Fruit fly (Drosophila melanogaster) whole organism, embryonic: ENCODE results near the gene CG5521.

Experiments
- Bgb ChIP-seq: fragments of 200-800 bp; sonication (Bioruptor generic); IDR thresholded peaks from 2 replicates; pipeline ENCODE4 v1.3.6; 2022; ENCODE audit warnings: missing biosample characterization, missing genetic modification characterization; ENCODE audit not compliant: partially characterized antibody
- CG10431 ChIP-seq: fragments of 200-800 bp; sonication (Bioruptor generic); optimal IDR thresholded peaks from 3 replicates; lab custom pipeline; 2018; ENCODE audit warnings: missing biosample characterization, mild to moderate bottlenecking, missing genetic modification characterization
- CG10654 ChIP-seq: fragments of 200-800 bp; sonication (Bioruptor generic); optimal IDR thresholded peaks from 2 replicates; lab custom pipeline; 2016; ENCODE audit warnings: missing biosample characterization, missing genetic modification characterization
- CG12391 ChIP-seq: fragments of 200-800 bp; sonication (Bioruptor generic); optimal IDR thresholded peaks from 3 replicates; lab custom pipeline; 2018; ENCODE audit warnings: missing biosample characterization, mild to moderate bottlenecking, missing genetic modification characterization, moderate library complexity
- CG12769 ChIP-seq: fragments of 200-800 bp; sonication (Bioruptor generic); optimal IDR thresholded peaks from 2 replicates; lab custom pipeline; 2019; ENCODE audit warnings: missing biosample characterization, mild to moderate bottlenecking, missing genetic modification characterization, moderate library complexity
- CG12942 ChIP-seq: fragments of 200-800 bp; sonication (Bioruptor generic); optimal IDR thresholded peaks from 3 replicates; lab custom pipeline; 2016; ENCODE audit warnings: missing biosample characterization, missing genetic modification characterization
- CG14860 ChIP-seq: fragments of 200-800 bp; sonication (Bioruptor generic); IDR thresholded peaks from 3 replicates; pipeline ENCODE4 v1.3.6; 2022; ENCODE audit warnings: missing biosample characterization, missing genetic modification characterization; ENCODE audit not compliant: partially characterized antibody
- CG17385 ChIP-seq: fragments of 200-800 bp; sonication (Bioruptor generic); optimal IDR thresholded peaks from 3 replicates; lab custom pipeline; 2018; ENCODE audit warnings: missing biosample characterization, mild to moderate bottlenecking, missing genetic modification characterization
- CG18599 ChIP-seq: fragments of 200-800 bp; sonication (Bioruptor generic); optimal IDR thresholded peaks from 3 replicates; lab custom pipeline; 2017; ENCODE audit warnings: missing biosample characterization, missing genetic modification characterization, mild to moderate bottlenecking, moderate library complexity, missing genetic modification reagents
- CG33557 ChIP-seq: fragments of 200-800 bp; sonication (Bioruptor generic); optimal IDR thresholded peaks from 2 replicates; lab custom pipeline; 2019; ENCODE audit warnings: missing biosample characterization, mild to moderate bottlenecking, missing genetic modification characterization, moderate library complexity
- CG3838 ChIP-seq: fragments of 200-800 bp; sonication (Bioruptor generic); optimal IDR thresholded peaks from 3 replicates; lab custom pipeline; 2016; ENCODE audit warnings: missing biosample characterization, missing genetic modification characterization
- CG3995 ChIP-seq: fragments of 200-800 bp; sonication (Bioruptor generic); optimal IDR thresholded peaks from 3 replicates; lab custom pipeline; 2016; ENCODE audit warnings: missing biosample characterization, missing genetic modification characterization
- CG6272 ChIP-seq: fragments of 200-800 bp; sonication (Bioruptor generic); IDR thresholded peaks from 2 replicates; pipeline ENCODE4 v1.3.6; 2022; ENCODE audit warnings: missing biosample characterization, missing genetic modification characterization
- CG6683 ChIP-seq: fragments of 200-800 bp; sonication (Bioruptor generic); optimal IDR thresholded peaks from 2 replicates; lab custom pipeline; 2017; ENCODE audit warnings: missing biosample characterization, mild to moderate bottlenecking, missing genetic modification characterization, missing genetic modification reagents
- CG7372 ChIP-seq: fragments of 200-800 bp; sonication (Bioruptor generic); IDR thresholded peaks from 2 replicates; pipeline ENCODE4 v1.3.6; 2022; ENCODE audit warnings: missing biosample characterization, missing genetic modification characterization
- CG9215 ChIP-seq: fragments of 200-800 bp; sonication (Bioruptor generic); IDR thresholded peaks from 2 replicates; pipeline ENCODE4 v1.3.6; 2022; ENCODE audit warnings: missing biosample characterization, missing genetic modification characterization
- CG9876 ChIP-seq: fragments of 200-800 bp; sonication (Bioruptor generic); optimal IDR thresholded peaks from 2 replicates; lab custom pipeline; 2016; ENCODE audit warnings: missing biosample characterization, missing genetic modification characterization
- Deaf1 ChIP-seq: fragments of 200-800 bp; optimal IDR thresholded peaks from 3 replicates; lab custom pipeline; 2019; ENCODE audit warnings: missing biosample characterization, mild to moderate bottlenecking, missing genetic modification characterization, moderate library complexity
- Doc3 ChIP-seq: fragments of 200-800 bp; sonication (Bioruptor generic); IDR thresholded peaks from 3 replicates; pipeline ENCODE4 v1.3.6; 2022; ENCODE audit warnings: missing biosample characterization, missing genetic modification characterization; ENCODE audit not compliant: partially characterized antibody
- E2f1 ChIP-seq: fragments of 200-800 bp; sonication (Bioruptor generic); IDR thresholded peaks from 2 replicates; pipeline ENCODE4 v1.3.6; 2022; ENCODE audit warnings: missing biosample characterization, missing genetic modification characterization
- Ets65A ChIP-seq: fragments of 200-800 bp; sonication (Bioruptor generic); peaks from one replicate; lab custom pipeline; 2016; ENCODE audit warnings: missing biosample characterization, missing genetic modification characterization
- Fer1 ChIP-seq: fragments of 200-800 bp; sonication (Bioruptor generic); optimal IDR thresholded peaks from 2 replicates; lab custom pipeline; 2017; ENCODE audit warnings: missing biosample characterization, mild to moderate bottlenecking, missing genetic modification characterization
- H2.0 ChIP-seq: fragments of 200-800 bp; sonication (Bioruptor generic); IDR thresholded peaks from 2 replicates; pipeline ENCODE4 v1.3.6; 2022; ENCODE audit warnings: missing biosample characterization, missing genetic modification characterization
- Hand ChIP-seq: fragments of 200-800 bp; sonication (Bioruptor generic); optimal IDR thresholded peaks from 2 replicates; lab custom pipeline; 2017; ENCODE audit warnings: mild to moderate bottlenecking, missing biosample characterization, missing genetic modification reagents, missing genetic modification characterization
- Hmx ChIP-seq: fragments of 200-800 bp; sonication (Bioruptor generic); optimal IDR thresholded peaks from 2 replicates; lab custom pipeline; 2016; ENCODE audit warnings: missing biosample characterization, missing genetic modification characterization
- Jarid2 ChIP-seq: fragments of 200-800 bp; sonication (Bioruptor generic); optimal IDR thresholded peaks from 3 replicates; lab custom pipeline; 2017; ENCODE audit warnings: mild to moderate bottlenecking, missing biosample characterization, missing genetic modification reagents, missing genetic modification characterization
- MESR4 ChIP-seq: fragments of 200-800 bp; sonication (Bioruptor generic); optimal IDR thresholded peaks from 2 replicates; lab custom pipeline; 2018; ENCODE audit warnings: missing biosample characterization, mild to moderate bottlenecking, missing genetic modification characterization, moderate library complexity
- Med ChIP-seq: fragments of 200-800 bp; sonication (Bioruptor generic); peaks from one replicate; lab custom pipeline; 2016; ENCODE audit warnings: missing biosample characterization, missing genetic modification characterization, mild to moderate bottlenecking, inconsistent platforms, moderate library complexity
- Ptx1 ChIP-seq: fragments of 200-800 bp; sonication (Bioruptor generic); IDR thresholded peaks from 2 replicates; pipeline ENCODE4 v1.3.6; 2022; ENCODE audit warnings: missing biosample characterization, missing genetic modification characterization
- Ravus ChIP-seq: fragments of 200-800 bp; sonication (Bioruptor generic); IDR thresholded peaks from 2 replicates; pipeline ENCODE4 v1.3.6; 2022; ENCODE audit warnings: missing biosample characterization, missing genetic modification characterization
- Trl ChIP-seq, 3 experiments: fragments of >200 bp in 2 of 3; fragments of 200-800 bp in 1 of 3; sonication (Bioruptor generic) in 1 of 3; optimal IDR thresholded peaks; 2 replicates in 1 of 3; 3 replicates in 2 of 3; lab custom pipeline; 2016 to 2017; ENCODE audit warnings: missing biosample characterization in 1 of 3, missing genetic modification characterization in 1 of 3
- abd-A ChIP-seq: fragments of 200-800 bp; sonication (Bioruptor generic); optimal IDR thresholded peaks from 3 replicates; lab custom pipeline; 2019; ENCODE audit warnings: missing biosample characterization, mild to moderate bottlenecking, missing genetic modification characterization, moderate library complexity
- amos ChIP-seq: fragments of 200-800 bp; sonication (Bioruptor generic); IDR thresholded peaks from 2 replicates; pipeline ENCODE4 v1.3.6; 2022; ENCODE audit warnings: missing biosample characterization, missing genetic modification characterization; ENCODE audit not compliant: partially characterized antibody
- chinmo ChIP-seq: fragments of 200-800 bp; sonication (Bioruptor generic); IDR thresholded peaks from 4 replicates; pipeline ENCODE4 v1.3.6; 2022; ENCODE audit warnings: missing biosample characterization, missing genetic modification characterization; ENCODE audit not compliant: partially characterized antibody
- cwo ChIP-seq: fragments of 200-800 bp; sonication (Bioruptor generic); optimal IDR thresholded peaks from 3 replicates; lab custom pipeline; 2017; ENCODE audit warnings: missing biosample characterization, missing genetic modification characterization, mild to moderate bottlenecking, moderate library complexity, missing genetic modification reagents
- dimm ChIP-seq: fragments of 200-800 bp; sonication (Bioruptor generic); IDR thresholded peaks from 2 replicates; pipeline ENCODE4 v1.3.6; 2022; ENCODE audit warnings: missing biosample characterization, missing genetic modification characterization
- fru ChIP-seq: fragments of >200 bp; optimal IDR thresholded peaks from 2 replicates; lab custom pipeline; 2017
- ind ChIP-seq: fragments of 200-800 bp; sonication (Bioruptor generic); optimal IDR thresholded peaks from 3 replicates; lab custom pipeline; 2016; ENCODE audit warnings: missing biosample characterization, missing genetic modification characterization
- insv ChIP-seq, 2 experiments: fragments of 200-800 bp; sonication (Bioruptor generic); optimal IDR thresholded peaks; 3 replicates each; lab custom pipeline; 2016 to 2018; ENCODE audit warnings: missing biosample characterization in 2 of 2, missing genetic modification characterization in 2 of 2
- oc ChIP-seq: fragments of 200-800 bp; sonication (Bioruptor generic); optimal IDR thresholded peaks from 2 replicates; lab custom pipeline; 2018; ENCODE audit warnings: missing biosample characterization, mild to moderate bottlenecking, missing genetic modification characterization, moderate library complexity
- onecut ChIP-seq: fragments of 200-800 bp; sonication (Bioruptor generic); IDR thresholded peaks from 2 replicates; pipeline ENCODE4 v1.3.6; 2022; ENCODE audit warnings: missing biosample characterization, missing genetic modification characterization
- scrt ChIP-seq: fragments of 200-800 bp; sonication (Bioruptor generic); optimal IDR thresholded peaks from 2 replicates; lab custom pipeline; 2018; ENCODE audit warnings: missing biosample characterization, mild to moderate bottlenecking, missing genetic modification characterization, moderate library complexity
- slbo ChIP-seq: fragments of 200-800 bp; sonication (Bioruptor generic); IDR thresholded peaks from 2 replicates; pipeline ENCODE4 v1.3.6; 2022; ENCODE audit warnings: missing biosample characterization, missing genetic modification characterization
- so ChIP-seq: fragments of 200-800 bp; sonication (Bioruptor generic); IDR thresholded peaks from 3 replicates; pipeline ENCODE4 v1.3.6; 2022; ENCODE audit warnings: missing biosample characterization, missing genetic modification characterization
- sr ChIP-seq: fragments of 200-800 bp; sonication (Bioruptor generic); IDR thresholded peaks from 3 replicates; pipeline ENCODE4 v1.3.6; 2022; ENCODE audit warnings: missing biosample characterization, missing genetic modification characterization
- stc ChIP-seq: fragments of 200-800 bp; sonication (Bioruptor generic); IDR thresholded peaks from 2 replicates; pipeline ENCODE4 v1.3.6; 2022; ENCODE audit warnings: missing biosample characterization, missing genetic modification characterization
- z ChIP-seq: fragments of 200-800 bp; sonication (Bioruptor generic); IDR thresholded peaks from 3 replicates; pipeline ENCODE4 v1.3.6; 2022; ENCODE audit warnings: missing biosample characterization, missing genetic modification characterization
- zen2 ChIP-seq: fragments of 200-800 bp; sonication (Bioruptor generic); IDR thresholded peaks from 3 replicates; pipeline ENCODE4 v1.3.6; 2022; ENCODE audit warnings: missing biosample characterization, missing genetic modification characterization; ENCODE audit not compliant: partially characterized antibody

CG5521 gene

dm6 chr3R:26957132-26957531, 9.6 kb upstream of the CG5521 start (continued):
- TF ChIP-seq CG14860 (GFP tag; lab: Robert Waterston, UW): no peak
- TF ChIP-seq dimm: no peak
- no peak for TF ChIP-seq CG10431 (GFP tag; lab: Kevin White, UChicago)
- 0 out of 3 replicates have a peak, but pooled peaks have one; percentile 13 for TF ChIP-seq Doc3 (GFP tag; lab: Robert Waterston, UW)

dm6 chr3R:26958314-26958979, 8.3 kb upstream of the CG5521 start, which contains the start of gene CG6330:
TSS of gene CG6330 (minus strand) at chr3R:26958491.
- peak; percentile 54 for TF ChIP-seq Deaf1
- peak; percentile 5 for TF ChIP-seq Ets65A
- TF ChIP-seq ind: no peak
- 0 out of 3 replicates have a peak, but pooled peaks have one; percentile 27 for TF ChIP-seq so (GFP tag; lab: Robert Waterston, UW)
- TF ChIP-seq Trl (optimal IDR thresholded peaks at IDR 0.05; lab: Kevin White, UChicago): peak in 1 of 2 experiments; percentile 28
- no peak for TF ChIP-seq Trl (GFP tag; optimal IDR thresholded peaks at IDR 0.05; lab: Kevin White, UChicago)
- TF ChIP-seq cwo (GFP tag; lab: Kevin White, UChicago): peak; percentile 27
- peak; percentile 26 for TF ChIP-seq CG17385
- TF ChIP-seq scrt: peak; percentile 75
- peak; percentile 40; the same call in 1 of the 3 replicates for TF ChIP-seq zen2 (GFP tag; lab: Robert Waterston, UW)
- TF ChIP-seq Bgb: peak; percentile 38; the same call in 1 of the 2 replicates
- peak; percentile 42 for TF ChIP-seq CG12769 (tag; lab: Kevin White, UChicago)
- 0 out of 4 replicates have a peak, but pooled peaks have one; percentile 57 for TF ChIP-seq chinmo (GFP tag; lab: Robert Waterston, UW)
- TF ChIP-seq CG7372 (GFP tag; lab: Robert Waterston, UW): peak; percentile 87
- TF ChIP-seq z (GFP tag; lab: Robert Waterston, UW): peak; percentile 92
- peak; percentile 18; the same call in 1 of the 2 replicates for TF ChIP-seq amos (GFP tag; lab: Robert Waterston, UW)
- peak; percentile 49; the same call in 1 of the 2 replicates for TF ChIP-seq onecut (GFP tag; lab: Robert Waterston, UW)
- no peak for TF ChIP-seq sr (GFP tag; lab: Robert Waterston, UW)
- peak; percentile 60 for TF ChIP-seq Med
- TF ChIP-seq abd-A (tag; lab: Kevin White, UChicago): peak; percentile 87
- no peak for TF ChIP-seq CG9215 (GFP tag; lab: Robert Waterston, UW)
- TF ChIP-seq Hand (GFP tag; lab: Kevin White, UChicago): peak; percentile 6
- TF ChIP-seq Ptx1 (GFP tag; lab: Robert Waterston, UW): no peak
- peak; percentile 25 for TF ChIP-seq CG18599 (GFP tag; lab: Kevin White, UChicago)
- peak; percentile 14 for TF ChIP-seq Jarid2 (GFP tag; lab: Kevin White, UChicago)
- TF ChIP-seq Fer1 (GFP tag; lab: Kevin White, UChicago): peak; percentile 32
- TF ChIP-seq CG12391 (tag; lab: Kevin White, UChicago): no peak
- TF ChIP-seq CG6683: no peak
- TF ChIP-seq CG3995 (GFP tag; lab: Kevin White, UChicago): peak; percentile 63

- no peak for TF ChIP-seq CG10654
- TF ChIP-seq slbo (GFP tag; lab: Robert Waterston, UW): no peak
- no peak for TF ChIP-seq oc
- no peak for TF ChIP-seq CG9876 (GFP tag; lab: Kevin White, UChicago)
- TF ChIP-seq H2.0: no peak
- TF ChIP-seq stc (GFP tag; lab: Robert Waterston, UW): no peak
- TF ChIP-seq Hmx: no peak
- no peak for TF ChIP-seq CG33557
- TF ChIP-seq E2f1 (GFP tag; lab: Robert Waterston, UW): no peak
- TF ChIP-seq insv (GFP tag; optimal IDR thresholded peaks at IDR 0.05; lab: Kevin White, UChicago): no peak
- no peak for TF ChIP-seq CG3838 (GFP tag; lab: Kevin White, UChicago)
- TF ChIP-seq MESR4: no peak
- no peak for TF ChIP-seq CG12942 (GFP tag; lab: Kevin White, UChicago)
- TF ChIP-seq CG6272 (GFP tag; lab: Robert Waterston, UW): no peak
- TF ChIP-seq Ravus (GFP tag; lab: Robert Waterston, UW): no peak
- no peak for TF ChIP-seq fru (lab: Kevin White, UChicago)
These were observed 6.2 kb upstream of the CG5521 start for dm6 chr3R:26960496-26960895.
